Worm (Caenorhabditis elegans) whole organism, L4 larva: ENCODE data around the gene Y51H4A.6.
"Not testable (repeated sequence)": the region's sequence is repeated elsewhere in the genome, so short reads cannot be mapped to it uniquely, and the experiment has no call there.

Experiments used
- F26F4.8 ChIP-seq: fragments of 200-800 bp; sonication (Bioruptor generic); conservative IDR thresholded peaks from 2 replicates; pipeline ENCODE4 v1.3.6; 2022; ENCODE audit warnings: missing genetic modification characterization, missing compliant biosample characterization
- F37D6.2 ChIP-seq: sonication (generic microtip); optimal IDR thresholded peaks from 2 replicates; lab custom pipeline; 2016; ENCODE audit warnings: mild to moderate bottlenecking, missing genetic modification characterization, missing compliant biosample characterization
- F44E2.7 ChIP-seq: fragments of 200-800 bp; sonication (Bioruptor generic); IDR thresholded peaks from 2 replicates; pipeline ENCODE4 v2.1.2; 2022; ENCODE audit warnings: missing genetic modification characterization, missing compliant biosample characterization
- F49E8.2 ChIP-seq: sonication (generic microtip); optimal IDR thresholded peaks from 2 replicates; lab custom pipeline; 2016; ENCODE audit warnings: missing compliant biosample characterization, mild to moderate bottlenecking, missing genetic modification characterization, borderline replicate concordance
- R02D3.7 ChIP-seq: fragments of 150-350 bp; sonication (generic microtip); optimal IDR thresholded peaks from 3 replicates; lab custom pipeline; 2014; ENCODE audit warnings: missing biosample characterization, missing genetic modification characterization
- T20F7.1 ChIP-seq: fragments of 200-800 bp; sonication (Bioruptor generic); optimal IDR thresholded peaks from 2 replicates; lab custom pipeline; 2018; ENCODE audit warnings: mild to moderate bottlenecking, missing genetic modification characterization, missing compliant biosample characterization
- Y105C5A.15 ChIP-seq: fragments of 200-800 bp; sonication (Bioruptor generic); IDR thresholded peaks from 2 replicates; pipeline ENCODE4 v1.3.6; 2022; ENCODE audit warnings: missing genetic modification characterization, missing compliant biosample characterization
- Y75B8A.6 ChIP-seq: fragments of 200-800 bp; sonication (Bioruptor generic); IDR thresholded peaks from 2 replicates; pipeline ENCODE4 v1.3.6; 2022; ENCODE audit warnings: missing genetic modification reagents, missing genetic modification characterization, missing compliant biosample characterization
- ZK546.5 ChIP-seq, 2 experiments: sonication (generic microtip); optimal IDR thresholded peaks; 2 replicates each; lab custom pipeline; 2017; ENCODE audit warnings: missing biosample characterization in 2 of 2, missing genetic modification characterization in 2 of 2
- ceh-20 ChIP-seq: fragments of 200-800 bp; sonication (Bioruptor generic); IDR thresholded peaks from 2 replicates; pipeline ENCODE4 v1.3.6; 2022; ENCODE audit warnings: missing genetic modification reagents, missing genetic modification characterization, missing compliant biosample characterization
- ces-1 ChIP-seq: fragments of 150-350 bp; sonication (generic microtip); optimal IDR thresholded peaks from 4 replicates; lab custom pipeline; 2014; ENCODE audit warnings: missing biosample characterization, missing genetic modification reagents, missing genetic modification characterization
- cey-2 ChIP-seq: sonication (generic microtip); optimal IDR thresholded peaks from 3 replicates; lab custom pipeline; 2017; ENCODE audit warnings: missing genetic modification characterization, mild to moderate bottlenecking, missing compliant biosample characterization, antibody characterized with exemption, borderline replicate concordance; ENCODE audit not compliant: insufficient read depth
- daf-12 ChIP-seq: fragments of 150-350 bp; optimal IDR thresholded peaks from 2 replicates; lab custom pipeline; 2014; ENCODE audit warnings: missing biosample characterization, missing genetic modification reagents, missing genetic modification characterization
- daf-16 ChIP-seq, 3 experiments: sonication (generic microtip); optimal IDR thresholded peaks; 2 replicates each; lab custom pipeline; 2016 to 2017; ENCODE audit warnings: missing genetic modification characterization in 3 of 3, missing genetic modification reagents in 3 of 3, mild to moderate bottlenecking in 2 of 3, missing compliant biosample characterization in 2 of 3, missing biosample characterization in 1 of 3, moderate library complexity in 1 of 3
- dmd-9 ChIP-seq: fragments of 200-800 bp; sonication (Bioruptor generic); IDR thresholded peaks from 2 replicates; pipeline ENCODE4 v1.3.6; 2022; ENCODE audit warnings: missing genetic modification reagents, missing genetic modification characterization, missing compliant biosample characterization
- dpl-1 ChIP-seq: fragments of 150-350 bp; optimal IDR thresholded peaks from 2 replicates; lab custom pipeline; 2014; ENCODE audit warnings: missing biosample characterization, missing genetic modification reagents, missing genetic modification characterization
- egl-43 ChIP-seq: fragments of 200-800 bp; sonication (Bioruptor generic); IDR thresholded peaks from 2 replicates; pipeline ENCODE4 v1.3.6; 2022; ENCODE audit warnings: missing genetic modification reagents, missing genetic modification characterization, missing compliant biosample characterization
- hmg-1.1 ChIP-seq: fragments of 200-800 bp; sonication (Bioruptor generic); IDR thresholded peaks from 2 replicates; pipeline ENCODE4 v1.3.6; 2022; ENCODE audit warnings: missing genetic modification reagents, missing genetic modification characterization, missing compliant biosample characterization
- lin-1 ChIP-seq: fragments of 200-800 bp; sonication (Bioruptor generic); IDR thresholded peaks from 2 replicates; pipeline ENCODE4 v1.3.6; 2022; ENCODE audit warnings: missing genetic modification reagents, missing genetic modification characterization, missing compliant biosample characterization
- lin-15B ChIP-seq: fragments of 150-350 bp; sonication (generic microtip); optimal IDR thresholded peaks from 3 replicates; lab custom pipeline; 2014; ENCODE audit warnings: missing biosample characterization, missing genetic modification characterization
- lin-38 ChIP-seq: fragments of 200-800 bp; sonication (Bioruptor generic); IDR thresholded peaks from 2 replicates; pipeline ENCODE4 v1.3.6; 2022; ENCODE audit warnings: missing genetic modification reagents, missing genetic modification characterization, missing compliant biosample characterization
- madf-9 ChIP-seq: fragments of 200-800 bp; sonication (Bioruptor generic); conservative IDR thresholded peaks from 2 replicates; pipeline ENCODE4 v1.3.6; 2022; ENCODE audit warnings: missing genetic modification reagents, missing genetic modification characterization, missing compliant biosample characterization
- mes-2 ChIP-seq: sonication (generic microtip); optimal IDR thresholded peaks from 2 replicates; lab custom pipeline; 2016; ENCODE audit warnings: missing genotype, mild to moderate bottlenecking, missing genetic modification characterization, missing compliant biosample characterization; ENCODE audit not compliant: poor library complexity, severe bottlenecking
- mxl-3 ChIP-seq: fragments of 200-800 bp; sonication (Bioruptor generic); optimal IDR thresholded peaks from 2 replicates; lab custom pipeline; 2018; ENCODE audit warnings: mild to moderate bottlenecking, missing genetic modification characterization, missing compliant biosample characterization
- nhr-25 ChIP-seq: sonication (generic microtip); optimal IDR thresholded peaks from 2 replicates; lab custom pipeline; 2017; ENCODE audit warnings: missing genetic modification characterization, mild to moderate bottlenecking, missing compliant biosample characterization, antibody characterized with exemption, moderate library complexity, borderline replicate concordance; ENCODE audit not compliant: insufficient read depth
- nhr-41 ChIP-seq: fragments of 200-800 bp; sonication (Bioruptor generic); IDR thresholded peaks from 2 replicates; pipeline ENCODE4 v1.3.6; 2022; ENCODE audit warnings: missing genetic modification reagents, missing genetic modification characterization, missing compliant biosample characterization
- nhr-42 ChIP-seq: fragments of 200-800 bp; sonication (Bioruptor generic); IDR thresholded peaks from 2 replicates; pipeline ENCODE4 v1.3.6; 2022; ENCODE audit warnings: missing genetic modification characterization, missing compliant biosample characterization
- nhr-77 ChIP-seq: fragments of 150-350 bp; optimal IDR thresholded peaks from 2 replicates; lab custom pipeline; 2014; ENCODE audit warnings: missing biosample characterization, missing genetic modification characterization
- php-3 ChIP-seq: fragments of 200-800 bp; sonication (Bioruptor generic); IDR thresholded peaks from 2 replicates; pipeline ENCODE4 v1.3.6; 2022; ENCODE audit warnings: missing genetic modification reagents, missing genetic modification characterization, missing compliant biosample characterization
- pqm-1 ChIP-seq: sonication (generic microtip); optimal IDR thresholded peaks from 2 replicates; lab custom pipeline; 2017; ENCODE audit warnings: missing biosample characterization, missing genetic modification characterization
- saeg-2 ChIP-seq: fragments of 200-800 bp; sonication (Bioruptor generic); IDR thresholded peaks from 2 replicates; pipeline ENCODE4 v1.3.6; 2022; ENCODE audit warnings: missing genetic modification reagents, missing genetic modification characterization, missing compliant biosample characterization
- sdz-12 ChIP-seq: fragments of 200-800 bp; sonication (Bioruptor generic); optimal IDR thresholded peaks from 2 replicates; lab custom pipeline; 2018; ENCODE audit warnings: mild to moderate bottlenecking, missing genetic modification characterization, missing compliant biosample characterization
- set-16 ChIP-seq: fragments of 200-800 bp; sonication (Bioruptor generic); IDR thresholded peaks from 2 replicates; pipeline ENCODE4 v1.3.6; 2022; ENCODE audit warnings: missing genetic modification reagents, missing genetic modification characterization, missing compliant biosample characterization
- skn-1 ChIP-seq: fragments of 150-350 bp; optimal IDR thresholded peaks from 2 replicates; lab custom pipeline; 2014; ENCODE audit warnings: missing biosample characterization, missing genetic modification characterization
- spr-1 ChIP-seq: sonication (generic microtip); optimal IDR thresholded peaks from 2 replicates; lab custom pipeline; 2016; ENCODE audit warnings: mild to moderate bottlenecking, missing genetic modification characterization, missing compliant biosample characterization
- unc-130 ChIP-seq: sonication (generic microtip); optimal IDR thresholded peaks from 2 replicates; lab custom pipeline; 2016; ENCODE audit warnings: missing genetic modification reagents, missing genetic modification characterization, missing compliant biosample characterization
- unc-39 ChIP-seq: sonication (generic microtip); optimal IDR thresholded peaks from 2 replicates; lab custom pipeline; 2017; ENCODE audit warnings: missing biosample characterization, missing genetic modification characterization
- vab-7 ChIP-seq: fragments of 200-800 bp; sonication (Bioruptor generic); IDR thresholded peaks from 2 replicates; pipeline ENCODE4 v1.3.6; 2022; ENCODE audit warnings: missing genetic modification reagents, missing genetic modification characterization, missing compliant biosample characterization
- zag-1 ChIP-seq: fragments of 150-350 bp; optimal IDR thresholded peaks from 2 replicates; lab custom pipeline; 2014; ENCODE audit warnings: missing biosample characterization, missing genetic modification characterization
- zfp-2 ChIP-seq: sonication (generic microtip); optimal IDR thresholded peaks from 2 replicates; lab custom pipeline; 2016; ENCODE audit warnings: mild to moderate bottlenecking, missing genetic modification characterization, missing compliant biosample characterization
- zip-11 ChIP-seq: fragments of 200-800 bp; sonication (Bioruptor generic); IDR thresholded peaks from 2 replicates; pipeline ENCODE4 v1.3.6; 2022; ENCODE audit warnings: missing genetic modification characterization, missing compliant biosample characterization
- ztf-11 ChIP-seq: fragments of 150-350 bp; optimal IDR thresholded peaks from 2 replicates; lab custom pipeline; 2014; ENCODE audit warnings: missing biosample characterization, missing genetic modification characterization
- ztf-7 ChIP-seq: fragments of 150-350 bp; optimal IDR thresholded peaks from 2 replicates; lab custom pipeline; 2014; ENCODE audit warnings: missing biosample characterization, missing genetic modification characterization

Gene Y51H4A.6

DNA sequence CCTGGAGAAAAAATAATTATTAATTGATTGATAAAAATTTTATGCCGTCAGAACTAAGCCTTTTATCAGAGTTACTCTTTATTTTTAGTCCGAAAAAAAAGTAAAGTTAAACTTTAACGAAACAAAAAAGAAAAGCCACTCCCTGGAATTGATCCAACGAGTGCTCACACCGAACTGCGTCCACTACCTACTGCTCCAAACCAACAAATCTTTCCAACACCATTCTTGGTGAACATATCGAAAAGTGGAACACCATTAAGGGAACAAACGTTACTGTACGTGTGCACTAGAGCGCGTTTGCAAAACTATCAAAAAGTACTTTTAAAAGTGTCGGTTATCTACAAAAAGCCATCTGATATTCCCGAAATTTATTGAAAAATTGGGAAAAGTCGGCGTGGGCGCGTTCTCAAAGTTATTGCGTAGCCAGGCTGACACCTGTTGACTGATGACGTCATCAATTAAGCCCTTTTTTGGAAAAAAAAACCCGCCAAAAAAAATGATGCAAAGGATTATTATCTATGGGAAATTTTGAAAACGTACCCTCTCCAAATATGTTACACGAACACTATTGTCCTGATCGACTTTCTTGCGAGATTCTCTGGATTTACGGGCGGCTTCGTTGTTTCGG lies 29.8 kb upstream of the Y51H4A.6 start (continued):
- TF ChIP-seq F37D6.2 (tag; lab: Kevin White, UChicago) (no peak), daf-12 (no peak), T20F7.1 (GFP tag; lab: Kevin White, UChicago) (no peak), cey-2 (tag; lab: Kevin White, UChicago) (no peak), ztf-11 (tag; lab: Kevin White, UChicago) (no peak), sdz-12 (GFP tag; lab: Kevin White, UChicago) (no peak), zip-11 (GFP tag; lab: Robert Waterston, UW) (no peak), F44E2.7 (GFP tag; lab: Robert Waterston, UW) (peak; percentile 83; the same call in 1 of the 2 replicates), lin-15B (tag; lab: Kevin White, UChicago) (no peak), pqm-1 (tag; lab: Kevin White, UChicago) (no peak), nhr-77 (no peak), Y105C5A.15 (GFP tag; lab: Robert Waterston, UW) (peak; percentile 89), madf-9 (GFP tag; lab: Robert Waterston, UW) (peak; percentile 69; the same call in 1 of the 2 replicates), unc-130 (GFP tag; lab: Kevin White, UChicago) (peak; percentile 28), saeg-2 (no peak), php-3 (GFP tag; lab: Robert Waterston, UW) (no peak), F49E8.2 (tag; lab: Kevin White, UChicago) (peak; percentile 88), mes-2 (tag; lab: Kevin White, UChicago) (peak; percentile 70), unc-39 (tag; lab: Kevin White, UChicago) (no peak), spr-1 (peak; percentile 46), hmg-1.1 (GFP tag; lab: Robert Waterston, UW) (no peak), set-16 (GFP tag; lab: Robert Waterston, UW) (no peak), mxl-3 (GFP tag; lab: Kevin White, UChicago) (no peak), zfp-2 (tag; lab: Kevin White, UChicago) (no peak), dmd-9 (GFP tag; lab: Robert Waterston, UW) (peak; percentile 57; the same call in 1 of the 2 replicates), lin-38 (GFP tag; lab: Robert Waterston, UW) (peak; percentile 87), F26F4.8 (GFP tag; lab: Robert Waterston, UW) (peak; percentile 96)
- TF ChIP-seq, all 104 proteins: peak for 39

DNA sequence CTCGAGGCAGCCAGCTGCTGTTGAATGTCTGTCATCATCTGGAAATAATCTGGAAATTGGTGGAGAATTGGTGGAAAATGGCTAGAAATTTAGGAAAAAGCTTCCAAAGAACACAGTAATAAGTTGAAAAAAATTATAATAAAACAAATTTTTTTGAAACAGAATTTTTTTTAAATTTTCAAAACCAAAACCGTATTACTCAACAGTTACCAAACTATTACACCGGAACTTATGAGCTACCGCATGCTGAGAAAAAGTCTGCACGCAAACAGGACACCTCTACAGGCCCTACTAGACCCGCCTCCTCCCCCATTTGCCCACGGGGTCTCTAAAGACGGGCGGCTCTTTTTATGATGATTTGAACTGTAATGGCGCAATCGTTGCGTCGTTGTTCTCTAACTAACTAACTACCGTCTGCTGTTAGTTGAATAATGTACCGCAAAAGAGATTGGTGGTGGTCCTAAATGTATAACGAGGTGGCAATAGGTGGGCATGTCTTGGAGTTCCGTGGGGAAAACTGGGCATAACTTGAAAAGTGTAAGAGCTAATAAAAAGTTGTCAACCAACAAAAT lies 27.7 kb upstream of the Y51H4A.6 start, which contains the start of gene zip-7:
TSS of gene zip-7 (minus strand) at position 51 of the 572 bp plus-strand sequence.
- no peak for TF ChIP-seq lin-1 (GFP tag; lab: Robert Waterston, UW)
- no peak for TF ChIP-seq dpl-1
- no peak for TF ChIP-seq nhr-41 (GFP tag; lab: Robert Waterston, UW)
- TF ChIP-seq mxl-3 (GFP tag; lab: Kevin White, UChicago), result no peak
- TF ChIP-seq nhr-25 (tag; lab: Kevin White, UChicago), result no peak

DNA sequence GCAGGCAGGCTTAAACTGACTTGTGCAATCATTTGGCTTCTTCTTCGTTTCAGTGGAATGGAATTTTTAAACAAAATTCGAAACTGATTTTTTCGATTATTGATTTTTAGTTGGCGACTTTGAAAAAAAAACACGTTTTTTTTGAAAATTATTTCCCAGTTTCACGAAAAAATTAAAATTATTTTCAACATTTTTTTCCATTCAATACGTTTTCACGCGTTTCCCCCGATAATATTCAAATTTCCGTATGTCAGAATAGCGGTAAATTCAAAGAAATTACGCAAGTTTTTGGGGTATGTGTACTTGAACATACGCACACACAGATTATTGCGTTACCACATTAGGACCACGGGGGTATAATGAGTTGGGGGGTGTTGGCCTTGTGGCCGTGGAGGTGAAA lies 26.3 kb upstream of the Y51H4A.6 start, which contains the start of gene Y51H4A.935:
TSS of gene Y51H4A.935 (minus strand) at position 101 of the 400 bp plus-strand sequence.
- not testable (repeated sequence) for TF ChIP-seq lin-15B, R02D3.7, ztf-7 (tag; lab: Kevin White, UChicago)

DNA sequence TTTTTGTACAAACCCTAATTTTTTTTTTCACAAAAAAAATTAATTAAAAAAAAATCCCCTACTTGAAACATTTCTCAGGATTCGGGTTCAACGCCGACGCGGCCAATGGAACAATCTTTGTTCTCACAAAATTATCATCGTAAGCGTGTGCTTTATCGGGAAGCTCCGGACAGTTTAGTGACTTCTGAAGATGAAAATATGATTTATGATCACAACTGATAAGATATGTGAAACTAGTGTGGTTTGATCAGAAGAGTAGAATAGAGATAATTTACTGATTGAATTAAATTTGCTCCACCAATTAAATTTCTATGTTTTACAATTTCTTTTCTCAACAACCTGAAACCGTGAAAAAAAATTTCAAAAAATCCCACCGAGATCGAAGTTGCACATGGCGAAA lies 8.4 kb upstream of the Y51H4A.6 start:
- TF ChIP-seq skn-1, result no peak
- no peak for TF ChIP-seq egl-43 (GFP tag; lab: Robert Waterston, UW)
- TF ChIP-seq F26F4.8 (GFP tag; lab: Robert Waterston, UW), result no peak
- TF ChIP-seq T20F7.1 (GFP tag; lab: Kevin White, UChicago), result no peak
- TF ChIP-seq ztf-7 (tag; lab: Kevin White, UChicago), result no peak
- TF ChIP-seq pqm-1 (tag; lab: Kevin White, UChicago), result peak; percentile 57
- no peak for TF ChIP-seq daf-16 (GFP tag; optimal IDR thresholded peaks at IDR 0.05; lab: Kevin White, UChicago)
- peak; percentile 38 for TF ChIP-seq daf-16 (tag; optimal IDR thresholded peaks at IDR 0.05; lab: Kevin White, UChicago)
- no peak for TF ChIP-seq cey-2 (tag; lab: Kevin White, UChicago)
- TF ChIP-seq Y75B8A.6 (GFP tag; lab: Robert Waterston, UW), result no peak
- TF ChIP-seq ces-1, result no peak
- no peak for TF ChIP-seq ZK546.5 (tag; optimal IDR thresholded peaks at IDR 0.05; lab: Kevin White, UChicago)
- TF ChIP-seq zag-1 (tag; lab: Kevin White, UChicago), result no peak
- no peak for TF ChIP-seq vab-7
- TF ChIP-seq nhr-42 (GFP tag; lab: Robert Waterston, UW), result no peak
- TF ChIP-seq ceh-20 (GFP tag; lab: Robert Waterston, UW), result no peak
